Worm (Caenorhabditis elegans) whole organism, mixed stage, embryonic: ENCODE results near the gene ZC443.2.

Experiments used
- blmp-1 ChIP-seq: fragments of 150-350 bp; optimal IDR thresholded peaks from 2 replicates; lab custom pipeline; 2014; ENCODE audit warnings: missing biosample characterization, missing genetic modification characterization
- ceh-39 ChIP-seq: fragments of 150-350 bp; optimal IDR thresholded peaks from 2 replicates; lab custom pipeline; 2014; ENCODE audit warnings: missing biosample characterization, missing genetic modification characterization
- ceh-43 ChIP-seq: fragments of 200-800 bp; sonication (Bioruptor generic); optimal IDR thresholded peaks from 2 replicates; lab custom pipeline; 2018; ENCODE audit warnings: mild to moderate bottlenecking, missing genetic modification characterization, moderate library complexity, missing compliant biosample characterization
- ceh-83 ChIP-seq: fragments of 200-800 bp; sonication (Bioruptor generic); optimal IDR thresholded peaks from 2 replicates; lab custom pipeline; 2018; ENCODE audit warnings: mild to moderate bottlenecking, missing genetic modification characterization, missing compliant biosample characterization
- ces-1 ChIP-seq: fragments of 150-350 bp; optimal IDR thresholded peaks from 2 replicates; lab custom pipeline; 2014; ENCODE audit warnings: missing biosample characterization, missing genetic modification reagents, missing genetic modification characterization
- cnd-1 ChIP-seq: fragments of 200-800 bp; sonication (Bioruptor generic); optimal IDR thresholded peaks from 2 replicates; lab custom pipeline; 2018; ENCODE audit warnings: mild to moderate bottlenecking, missing genetic modification characterization, missing compliant biosample characterization
- drap-1 ChIP-seq: fragments of 200-800 bp; sonication (Bioruptor generic); optimal IDR thresholded peaks from 3 replicates; lab custom pipeline; 2018; ENCODE audit warnings: mild to moderate bottlenecking, missing genetic modification characterization, missing compliant biosample characterization
- elt-1 ChIP-seq: sonication (generic microtip); optimal IDR thresholded peaks from 2 replicates; lab custom pipeline; 2017; ENCODE audit warnings: missing genetic modification characterization, mild to moderate bottlenecking, missing compliant biosample characterization, antibody characterized with exemption, moderate library complexity, borderline replicate concordance; ENCODE audit not compliant: insufficient read depth
- elt-3 ChIP-seq: fragments of 150-350 bp; optimal IDR thresholded peaks from 2 replicates; lab custom pipeline; 2014; ENCODE audit warnings: missing biosample characterization, missing genetic modification characterization
- flh-1 ChIP-seq: fragments of 200-800 bp; sonication (Bioruptor generic); optimal IDR thresholded peaks from 2 replicates; lab custom pipeline; 2018; ENCODE audit warnings: mild to moderate bottlenecking, missing genetic modification characterization, moderate library complexity, missing compliant biosample characterization
- ham-2 ChIP-seq: fragments of 200-800 bp; sonication (Bioruptor generic); optimal IDR thresholded peaks from 2 replicates; lab custom pipeline; 2018; ENCODE audit warnings: mild to moderate bottlenecking, missing genetic modification characterization, missing compliant biosample characterization
- hlh-1 ChIP-seq: fragments of 150-350 bp; optimal IDR thresholded peaks from 2 replicates; lab custom pipeline; 2014; ENCODE audit warnings: missing biosample characterization, missing genetic modification reagents, missing genetic modification characterization
- lin-32 ChIP-seq: fragments of 200-800 bp; sonication (Bioruptor generic); optimal IDR thresholded peaks from 2 replicates; lab custom pipeline; 2018; ENCODE audit warnings: mild to moderate bottlenecking, missing genetic modification characterization, missing compliant biosample characterization
- lsy-2 ChIP-seq: fragments of 150-350 bp; optimal IDR thresholded peaks from 2 replicates; lab custom pipeline; 2014; ENCODE audit warnings: missing biosample characterization, missing genetic modification characterization
- mab-5 ChIP-seq: fragments of 150-350 bp; optimal IDR thresholded peaks from 2 replicates; lab custom pipeline; 2014; ENCODE audit warnings: missing biosample characterization, missing genetic modification characterization
- mep-1 ChIP-seq: fragments of 150-350 bp; optimal IDR thresholded peaks from 2 replicates; lab custom pipeline; 2017; ENCODE audit warnings: missing biosample characterization, missing genetic modification reagents, missing genetic modification characterization, inconsistent platforms
- mls-2 ChIP-seq: sonication (generic microtip); optimal IDR thresholded peaks from 2 replicates; lab custom pipeline; 2016; ENCODE audit warnings: mild to moderate bottlenecking, missing genetic modification characterization, moderate library complexity, missing compliant biosample characterization
- nhr-12 ChIP-seq: fragments of 150-350 bp; optimal IDR thresholded peaks from 2 replicates; lab custom pipeline; 2014; ENCODE audit warnings: missing biosample characterization, missing genetic modification characterization
- nhr-2 ChIP-seq: fragments of 150-350 bp; optimal IDR thresholded peaks from 2 replicates; lab custom pipeline; 2014; ENCODE audit warnings: missing biosample characterization, missing genetic modification characterization
- nhr-237 ChIP-seq: fragments of 150-350 bp; optimal IDR thresholded peaks from 2 replicates; lab custom pipeline; 2014; ENCODE audit warnings: missing biosample characterization, missing genetic modification characterization
- nhr-28 ChIP-seq: fragments of 150-350 bp; optimal IDR thresholded peaks from 2 replicates; lab custom pipeline; 2014; ENCODE audit warnings: missing biosample characterization, missing genetic modification characterization
- nhr-76 ChIP-seq: sonication (generic microtip); optimal IDR thresholded peaks from 2 replicates; lab custom pipeline; 2017; ENCODE audit warnings: missing biosample characterization, missing genetic modification characterization
- pha-4 ChIP-seq: fragments of 150-350 bp; optimal IDR thresholded peaks from 2 replicates; lab custom pipeline; 2018; ENCODE audit warnings: missing biosample characterization, missing genetic modification reagents, missing genetic modification characterization
- sem-2 ChIP-seq: fragments of 200-800 bp; sonication (Bioruptor generic); optimal IDR thresholded peaks from 2 replicates; lab custom pipeline; 2018; ENCODE audit warnings: mild to moderate bottlenecking, missing genetic modification characterization, missing compliant biosample characterization
- snpc-4 ChIP-seq: fragments of 150-350 bp; optimal IDR thresholded peaks from 2 replicates; lab custom pipeline; 2014; ENCODE audit warnings: missing biosample characterization, missing genetic modification characterization
- sptf-1 ChIP-seq: sonication (generic microtip); optimal IDR thresholded peaks from 2 replicates; lab custom pipeline; 2017; ENCODE audit warnings: mild to moderate bottlenecking, missing genetic modification characterization, moderate library complexity, missing compliant biosample characterization
- tbx-8 ChIP-seq: fragments of 200-800 bp; sonication (Bioruptor generic); optimal IDR thresholded peaks from 2 replicates; lab custom pipeline; 2018; ENCODE audit warnings: mild to moderate bottlenecking, missing genetic modification characterization, moderate library complexity, missing compliant biosample characterization
- unc-120 ChIP-seq: sonication (generic microtip); optimal IDR thresholded peaks from 2 replicates; lab custom pipeline; 2017; ENCODE audit warnings: missing genetic modification characterization, missing compliant biosample characterization; ENCODE audit not compliant: poor library complexity, severe bottlenecking
- unc-39 ChIP-seq: fragments of 150-350 bp; optimal IDR thresholded peaks from 2 replicates; lab custom pipeline; 2014; ENCODE audit warnings: missing biosample characterization, missing genetic modification characterization
- unc-62 ChIP-seq: fragments of 150-350 bp; optimal IDR thresholded peaks from 2 replicates; lab custom pipeline; 2014; ENCODE audit warnings: missing biosample characterization, missing genetic modification reagents, missing genetic modification characterization
- zip-8 ChIP-seq: fragments of 150-350 bp; optimal IDR thresholded peaks from 2 replicates; lab custom pipeline; 2014; ENCODE audit warnings: missing biosample characterization, missing genetic modification characterization
- ztf-11 ChIP-seq: fragments of 150-350 bp; optimal IDR thresholded peaks from 2 replicates; lab custom pipeline; 2014; ENCODE audit warnings: missing biosample characterization, missing genetic modification characterization

The ZC443.2 gene

DNA sequence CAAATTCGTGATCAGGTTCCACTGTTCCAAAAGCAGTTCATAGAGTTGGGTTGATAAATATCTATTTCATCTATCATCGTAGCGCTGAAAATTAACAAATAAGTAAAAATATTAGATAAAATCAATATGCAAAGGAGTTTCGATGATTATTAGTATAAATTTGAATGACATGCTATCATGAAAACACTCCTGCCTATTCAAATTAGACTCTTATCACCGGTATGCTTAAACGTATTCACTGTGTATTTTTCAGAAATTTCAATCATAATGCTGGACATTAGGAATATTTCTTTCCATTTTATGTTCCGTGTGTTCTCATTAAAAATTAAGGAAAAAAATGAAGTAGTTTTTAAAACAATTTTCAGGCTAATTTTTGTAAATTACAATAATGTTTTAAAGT, 34.3 kb upstream of the ZC443.2 start, which contains the start of gene C44H9.6:
Gene C44H9.6, minus strand, starts transcription at position 101 of the 400 bp plus-strand sequence.
- TF ChIP-seq mls-2 (tag; lab: Kevin White, UChicago), result no peak

DNA sequence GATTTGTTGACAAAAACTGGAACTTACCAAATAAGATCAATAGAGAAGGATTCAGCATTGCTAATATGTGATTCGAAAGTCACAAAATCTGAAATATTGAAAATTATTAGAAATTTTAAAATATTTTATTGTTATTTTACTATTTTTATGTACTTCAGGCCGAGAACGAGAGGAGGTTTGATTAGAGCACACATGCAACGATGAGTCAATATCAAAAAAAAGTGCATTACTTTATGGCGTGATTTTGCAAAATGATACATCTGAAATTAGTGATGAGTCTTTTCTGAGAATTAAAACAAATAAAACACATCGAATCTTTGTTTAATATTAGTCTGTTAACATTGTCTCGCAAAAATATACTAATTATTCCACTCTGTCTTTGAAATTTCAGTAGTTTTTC, 33.8 kb upstream of the ZC443.2 start:
- TF ChIP-seq drap-1 (GFP tag; lab: Kevin White, UChicago), result no peak
- no peak for TF ChIP-seq lin-32 (GFP tag; lab: Kevin White, UChicago)
- no peak for TF ChIP-seq mab-5 (tag; lab: Kevin White, UChicago)
- no peak for TF ChIP-seq sem-2 (GFP tag; lab: Kevin White, UChicago)
- no peak for TF ChIP-seq snpc-4 (tag; lab: Kevin White, UChicago)
- TF ChIP-seq blmp-1, result no peak
- TF ChIP-seq nhr-28 (tag; lab: Kevin White, UChicago), result no peak
- no peak for TF ChIP-seq elt-1 (tag; lab: Kevin White, UChicago)
- TF ChIP-seq ceh-39 (tag; lab: Kevin White, UChicago), result no peak
- TF ChIP-seq lsy-2 (tag; lab: Kevin White, UChicago), result no peak
- TF ChIP-seq ceh-43, result no peak
- TF ChIP-seq tbx-8, result no peak
- TF ChIP-seq unc-120 (tag; lab: Kevin White, UChicago), result no peak
- no peak for TF ChIP-seq sptf-1 (tag; lab: Kevin White, UChicago)
- TF ChIP-seq flh-1 (GFP tag; lab: Kevin White, UChicago), result no peak
- no peak for TF ChIP-seq pha-4
- TF ChIP-seq unc-39, result no peak
- no peak for TF ChIP-seq nhr-237 (tag; lab: Kevin White, UChicago)

DNA sequence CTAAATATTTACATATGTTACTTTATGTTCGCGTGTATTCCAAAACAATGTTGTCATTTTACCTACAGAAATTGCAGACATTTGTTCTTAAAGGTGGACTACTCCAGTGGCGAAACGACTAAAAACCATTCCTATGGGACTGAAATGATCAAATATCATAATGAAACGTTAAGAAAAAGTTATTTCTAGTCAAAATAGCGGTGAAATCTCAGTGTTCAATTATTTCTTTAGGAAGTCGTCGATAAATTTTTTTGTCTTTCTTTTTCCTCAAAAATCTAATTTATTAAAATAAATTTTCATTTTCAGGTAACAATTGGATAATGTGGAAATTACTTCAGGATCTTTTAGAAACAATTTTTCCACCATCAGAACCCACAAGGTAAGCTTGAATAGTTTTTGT, 24.4 kb upstream of the ZC443.2 start, which contains the start of gene C44H9.4:
Gene C44H9.4, plus strand, starts transcription at position 301 of the 400 bp plus-strand sequence.
- TF ChIP-seq ceh-83 (GFP tag; lab: Kevin White, UChicago), result no peak
- TF ChIP-seq unc-62 (GFP tag; lab: Kevin White, UChicago), result no peak
- TF ChIP-seq, all 35 proteins: peak for 0

DNA sequence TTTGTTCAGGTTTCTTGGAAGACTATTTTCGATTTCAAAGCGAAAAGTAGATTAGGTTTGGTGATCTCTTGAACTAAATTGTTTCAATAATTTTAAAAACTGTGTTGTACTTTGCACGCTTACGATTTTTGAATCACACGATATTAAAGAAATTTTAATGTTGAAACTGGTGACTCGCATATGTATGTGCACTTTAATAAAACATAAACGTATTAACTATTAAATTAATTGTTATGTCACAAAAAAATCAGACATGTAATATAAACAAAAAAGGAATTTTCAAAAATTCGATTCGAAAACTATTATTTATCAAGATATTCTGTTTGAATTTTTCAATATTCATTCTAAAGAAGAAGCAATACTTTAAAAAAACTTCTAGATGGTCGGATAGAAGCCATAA, 16.2 kb upstream of the ZC443.2 start, which contains the start of gene ugt-15:
Gene ugt-15, plus strand, starts transcription at position 301 of the 400 bp plus-strand sequence.
- TF ChIP-seq ces-1 (GFP tag; lab: Kevin White, UChicago) (no peak), sem-2 (GFP tag; lab: Kevin White, UChicago) (no peak), unc-120 (tag; lab: Kevin White, UChicago) (no peak), hlh-1 (no peak), elt-3 (tag; lab: Kevin White, UChicago) (no peak), unc-39 (no peak), drap-1 (GFP tag; lab: Kevin White, UChicago) (no peak), ceh-39 (tag; lab: Kevin White, UChicago) (no peak), cnd-1 (tag; lab: Kevin White, UChicago) (no peak), ham-2 (GFP tag; lab: Kevin White, UChicago) (no peak), zip-8 (tag; lab: Kevin White, UChicago) (no peak), nhr-12 (no peak), mep-1 (tag; lab: Kevin White, UChicago) (no peak), ztf-11 (tag; lab: Kevin White, UChicago) (no peak)

DNA sequence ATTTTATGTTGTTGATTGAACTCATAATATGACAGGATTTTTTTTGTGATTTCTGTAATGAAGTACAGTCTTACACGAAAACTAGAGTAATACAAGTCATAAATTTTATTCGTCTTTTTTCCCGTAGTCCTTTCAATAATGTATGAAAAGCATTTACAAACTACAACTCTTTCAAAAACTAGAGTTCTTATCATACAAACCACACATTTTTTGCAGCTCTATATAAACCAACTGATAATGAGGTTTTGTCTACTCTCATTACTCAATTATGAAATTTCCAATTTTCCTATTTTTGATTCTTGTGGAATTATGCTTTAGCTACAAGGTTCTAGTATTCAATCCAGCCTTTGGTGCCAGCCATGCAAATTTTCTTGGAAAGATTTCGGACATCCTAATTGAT, 13.8 kb upstream of the ZC443.2 start, which contains the start of gene ugt-16:
Gene ugt-16, plus strand, starts transcription at position 248 of the 400 bp plus-strand sequence.
- no peak for TF ChIP-seq zip-8 (tag; lab: Kevin White, UChicago)

DNA sequence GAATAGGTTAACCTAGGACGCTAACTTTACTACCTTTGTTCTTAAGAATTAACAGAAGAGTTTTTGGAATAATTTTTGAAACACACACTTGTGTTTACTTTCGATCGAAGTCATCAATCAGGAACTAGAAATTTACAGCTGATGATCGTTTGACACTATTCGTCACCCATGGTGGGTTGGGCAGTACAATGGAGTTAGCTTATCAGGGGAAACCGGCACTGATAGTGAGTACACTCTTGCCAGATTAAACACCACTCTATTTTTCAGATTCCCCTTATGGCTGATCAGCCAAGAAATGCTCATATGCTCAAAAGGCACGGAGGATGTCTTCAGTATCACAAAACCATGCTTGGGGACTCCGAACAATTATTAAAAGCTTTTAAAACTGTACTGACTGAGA, 11.1 kb upstream of the ZC443.2 start:
- no peak for TF ChIP-seq mep-1 (tag; lab: Kevin White, UChicago)
- no peak for TF ChIP-seq nhr-76
- TF ChIP-seq pha-4, result no peak
- TF ChIP-seq sem-2 (GFP tag; lab: Kevin White, UChicago), result no peak
- no peak for TF ChIP-seq nhr-2 (tag; lab: Kevin White, UChicago)
- TF ChIP-seq elt-3 (tag; lab: Kevin White, UChicago), result no peak
- no peak for TF ChIP-seq ceh-43
- no peak for TF ChIP-seq unc-39
